Worm (Caenorhabditis elegans): ENCODE results near the gene F32D8.13.
A peak's percentile ranks its signal among the peaks of the same experiment; 100 is the strongest.

The F32D8.13 gene

DNA sequence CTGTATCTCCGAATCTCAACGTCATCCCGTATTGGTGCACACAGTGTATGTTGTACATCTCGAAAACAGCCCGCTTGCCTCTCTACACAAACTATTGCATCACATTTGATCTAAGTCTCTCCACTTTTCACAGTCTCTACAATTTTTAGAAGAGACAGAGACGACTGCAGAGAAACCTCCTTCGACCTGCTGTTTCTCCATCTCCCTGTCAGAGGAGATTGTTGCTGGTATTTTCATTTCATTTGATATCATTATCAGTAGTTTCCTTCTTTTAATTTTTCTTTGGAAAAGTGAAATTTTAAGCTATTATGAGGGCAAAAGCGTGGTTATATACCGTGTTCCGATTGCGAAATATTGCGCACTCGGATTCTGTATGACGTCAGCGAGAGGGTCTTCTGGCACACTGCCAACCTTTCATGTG lies 44.2 kb upstream of the F32D8.13 start (continued):
- TF ChIP-seq gei-17 (GFP tag; optimal IDR thresholded peaks at IDR 0.05): peak; percentile 29
- TF ChIP-seq nhr-179 (tag; optimal IDR thresholded peaks at IDR 0.05): no peak
- no peak for TF ChIP-seq sdz-38 (tag; optimal IDR thresholded peaks at IDR 0.05)
- TF ChIP-seq nfya-2 (GFP tag; IDR thresholded peaks at IDR 0.05): no peak
- no peak for TF ChIP-seq B0261.1 (tag; optimal IDR thresholded peaks at IDR 0.05)
- no peak for TF ChIP-seq ccch-3 (GFP tag; optimal IDR thresholded peaks at IDR 0.05)
- no peak for TF ChIP-seq F37B4.10 (GFP tag; IDR thresholded peaks at IDR 0.05)
- peak; percentile 72 for TF ChIP-seq chd-7 (tag; optimal IDR thresholded peaks at IDR 0.05)
- TF ChIP-seq egl-44 (GFP tag; IDR thresholded peaks at IDR 0.05): peak; percentile 71
- TF ChIP-seq F55B11.4 (tag; optimal IDR thresholded peaks at IDR 0.05; ENCODE audit: borderline replicate concordance, insufficient read depth): no peak
- TF ChIP-seq Y79H2A.3 (GFP tag; conservative IDR thresholded peaks at IDR 0.05): no peak
- peak; percentile 9 for TF ChIP-seq unc-62 (GFP tag; optimal IDR thresholded peaks at IDR 0.05)
- no peak for TF ChIP-seq Y53F4B.3 (GFP tag; IDR thresholded peaks at IDR 0.05)
- peak; percentile 57 for TF ChIP-seq nhr-90 (tag; optimal IDR thresholded peaks at IDR 0.05)
- TF ChIP-seq C06A6.2 (GFP tag; conservative IDR thresholded peaks at IDR 0.05): no peak
- TF ChIP-seq aptf-2 (GFP tag; conservative IDR thresholded peaks at IDR 0.05): no peak
- TF ChIP-seq F39B2.1 (GFP tag; IDR thresholded peaks at IDR 0.05): no peak
- TF ChIP-seq dpl-1 (GFP tag; optimal IDR thresholded peaks at IDR 0.05): no peak
- TF ChIP-seq mcd-1 (GFP tag; IDR thresholded peaks at IDR 0.05): peak; percentile 8; the same call in 1 of the 2 replicates
- TF ChIP-seq mes-4 (tag; optimal IDR thresholded peaks at IDR 0.05): no peak
- no peak for TF ChIP-seq unc-130 (GFP tag; optimal IDR thresholded peaks at IDR 0.05)
- TF ChIP-seq ceh-40 (GFP tag; IDR thresholded peaks at IDR 0.05): no peak
- TF ChIP-seq efl-1 (GFP tag; optimal IDR thresholded peaks at IDR 0.05): no peak
- TF ChIP-seq madf-8 (GFP tag; conservative IDR thresholded peaks at IDR 0.05): no peak
- no peak for TF ChIP-seq C17E4.6 (GFP tag; IDR thresholded peaks at IDR 0.05)
- 0 out of 2 replicates have a peak, but pooled peaks have one; percentile 5 for TF ChIP-seq let-526 (GFP tag; IDR thresholded peaks at IDR 0.05)
- no peak for TF ChIP-seq ztf-25 (GFP tag; IDR thresholded peaks at IDR 0.05)
- no peak for TF ChIP-seq egl-18 (GFP tag; IDR thresholded peaks at IDR 0.05)
- no peak for TF ChIP-seq hsf-1 (GFP tag; IDR thresholded peaks at IDR 0.05)
- no peak for TF ChIP-seq hmg-20 (GFP tag; IDR thresholded peaks at IDR 0.05)
- no peak for TF ChIP-seq snpc-1.1 (tag; optimal IDR thresholded peaks at IDR 0.05; ENCODE audit: insufficient read depth)
- no peak for TF ChIP-seq Y56A3A.18 (GFP tag; IDR thresholded peaks at IDR 0.05)
- no peak for TF ChIP-seq ztf-26 (tag; optimal IDR thresholded peaks at IDR 0.05)
- no peak for TF ChIP-seq lag-1 (GFP tag; IDR thresholded peaks at IDR 0.05)
- no peak for TF ChIP-seq die-1 (tag; optimal IDR thresholded peaks at IDR 0.05)
- TF ChIP-seq egrh-3 (GFP tag; IDR thresholded peaks at IDR 0.05): no peak
- no peak for TF ChIP-seq ztf-18 (tag; optimal IDR thresholded peaks at IDR 0.05)
- no peak for TF ChIP-seq ztf-6 (GFP tag; IDR thresholded peaks at IDR 0.05)
- TF ChIP-seq ztf-28 (GFP tag; IDR thresholded peaks at IDR 0.05): no peak
- TF ChIP-seq ztf-3 (GFP tag; optimal IDR thresholded peaks at IDR 0.05): no peak
- TF ChIP-seq B0019.2 (GFP tag; conservative IDR thresholded peaks at IDR 0.05): no peak
- TF ChIP-seq nfya-1 (tag; optimal IDR thresholded peaks at IDR 0.05; ENCODE audit: borderline replicate concordance, insufficient read depth): no peak
- no peak for TF ChIP-seq madf-3 (GFP tag; IDR thresholded peaks at IDR 0.05)
- peak; percentile 42 for TF ChIP-seq tlf-1 (GFP tag; optimal IDR thresholded peaks at IDR 0.05)
- no peak for TF ChIP-seq Y53G8AR.9 (GFP tag; conservative IDR thresholded peaks at IDR 0.05)
- peak; percentile 19 for TF ChIP-seq F23B12.7 (tag; optimal IDR thresholded peaks at IDR 0.05; ENCODE audit: insufficient read depth)
- TF ChIP-seq T07F8.4 (tag; optimal IDR thresholded peaks at IDR 0.05): no peak
- TF ChIP-seq B0336.3 (GFP tag; IDR thresholded peaks at IDR 0.05): peak; percentile 87
- peak; percentile 52 for TF ChIP-seq ceh-27 (GFP tag; optimal IDR thresholded peaks at IDR 0.05)
- TF ChIP-seq bed-2 (GFP tag; IDR thresholded peaks at IDR 0.05): no peak

Measured in whole organism, young adult.